Worm (Caenorhabditis elegans) whole organism, late embryonic: ENCODE results near the gene sec-31.
"Not testable (repeated sequence)": the region's sequence is repeated elsewhere in the genome, so short reads cannot be mapped to it uniquely, and the experiment has no call there.

Experiments
- C08G9.2 ChIP-seq: sonication (generic microtip); optimal IDR thresholded peaks from 2 replicates; lab custom pipeline; 2016; ENCODE audit warnings: mild to moderate bottlenecking, missing genetic modification characterization, moderate library complexity, missing compliant biosample characterization
- C38D4.7 ChIP-seq: fragments of 200-800 bp; sonication (Bioruptor generic); optimal IDR thresholded peaks from 2 replicates; lab custom pipeline; 2018; ENCODE audit warnings: mild to moderate bottlenecking, missing genetic modification characterization, moderate library complexity, missing compliant biosample characterization
- F13H6.1 ChIP-seq: sonication (generic microtip); optimal IDR thresholded peaks from 2 replicates; lab custom pipeline; 2016; ENCODE audit warnings: missing genetic modification characterization, missing compliant biosample characterization
- ahr-1 ChIP-seq: sonication (generic microtip); optimal IDR thresholded peaks from 2 replicates; lab custom pipeline; 2016; ENCODE audit warnings: missing genetic modification characterization, missing compliant biosample characterization
- ama-1 ChIP-seq: fragments of 150-350 bp; optimal IDR thresholded peaks from 2 replicates; lab custom pipeline; 2014
- ceh-14 ChIP-seq: sonication (generic microtip); optimal IDR thresholded peaks from 2 replicates; lab custom pipeline; 2016; ENCODE audit warnings: missing genotype, missing genetic modification characterization, missing compliant biosample characterization
- ceh-18 ChIP-seq: sonication (generic microtip); optimal IDR thresholded peaks from 2 replicates; lab custom pipeline; 2016; ENCODE audit warnings: missing genetic modification characterization, missing compliant biosample characterization
- ceh-19 ChIP-seq: fragments of 200-800 bp; sonication (Bioruptor generic); optimal IDR thresholded peaks from 2 replicates; lab custom pipeline; 2018; ENCODE audit warnings: mild to moderate bottlenecking, missing genetic modification characterization, missing compliant biosample characterization
- ceh-2 ChIP-seq: sonication (generic microtip); optimal IDR thresholded peaks from 2 replicates; lab custom pipeline; 2016; ENCODE audit warnings: missing genotype, missing genetic modification characterization, missing compliant biosample characterization
- ceh-22 ChIP-seq: sonication (generic microtip); optimal IDR thresholded peaks from 2 replicates; lab custom pipeline; 2017; ENCODE audit warnings: missing biosample characterization, missing genetic modification characterization
- ceh-24 ChIP-seq: sonication (generic microtip); optimal IDR thresholded peaks from 2 replicates; lab custom pipeline; 2016; ENCODE audit warnings: mild to moderate bottlenecking, missing genetic modification characterization, missing compliant biosample characterization
- ceh-31 ChIP-seq: sonication (generic microtip); optimal IDR thresholded peaks from 2 replicates; lab custom pipeline; 2016; ENCODE audit warnings: missing genetic modification characterization, missing compliant biosample characterization
- ceh-45 ChIP-seq: fragments of 200-800 bp; sonication (Bioruptor generic); IDR thresholded peaks from 2 replicates; pipeline ENCODE4 v1.3.6; 2022; ENCODE audit warnings: missing genetic modification reagents, missing genetic modification characterization, missing compliant biosample characterization
- dmd-4 ChIP-seq: sonication (generic microtip); optimal IDR thresholded peaks from 2 replicates; lab custom pipeline; 2016; ENCODE audit warnings: borderline replicate concordance, missing genetic modification characterization, missing compliant biosample characterization
- elt-4 ChIP-seq: sonication (generic microtip); optimal IDR thresholded peaks from 2 replicates; lab custom pipeline; 2016; ENCODE audit warnings: missing genetic modification characterization, missing compliant biosample characterization
- fkh-10 ChIP-seq: fragments of 150-350 bp; optimal IDR thresholded peaks from 2 replicates; lab custom pipeline; 2014; ENCODE audit warnings: missing biosample characterization, missing genetic modification reagents, missing genetic modification characterization
- fkh-6 ChIP-seq: sonication (generic microtip); optimal IDR thresholded peaks from 2 replicates; lab custom pipeline; 2016; ENCODE audit warnings: missing genetic modification characterization, missing compliant biosample characterization
- hlh-13 ChIP-seq: fragments of 200-800 bp; sonication (Bioruptor generic); optimal IDR thresholded peaks from 2 replicates; lab custom pipeline; 2018; ENCODE audit warnings: mild to moderate bottlenecking, missing genetic modification characterization, missing compliant biosample characterization
- hlh-15 ChIP-seq: sonication (generic microtip); optimal IDR thresholded peaks from 2 replicates; lab custom pipeline; 2016; ENCODE audit warnings: missing genetic modification characterization, missing compliant biosample characterization
- hlh-6 ChIP-seq: sonication (generic microtip); optimal IDR thresholded peaks from 2 replicates; lab custom pipeline; 2016; ENCODE audit warnings: missing genotype, missing genetic modification characterization, missing compliant biosample characterization
- hlh-8 ChIP-seq: sonication (generic microtip); optimal IDR thresholded peaks from 2 replicates; lab custom pipeline; 2016; ENCODE audit warnings: missing genotype, missing genetic modification characterization, missing compliant biosample characterization
- mec-3 ChIP-seq: sonication (generic microtip); optimal IDR thresholded peaks from 2 replicates; lab custom pipeline; 2016; ENCODE audit warnings: borderline replicate concordance, missing genetic modification characterization, missing compliant biosample characterization
- nfya-1 ChIP-seq: sonication (generic microtip); optimal IDR thresholded peaks from 2 replicates; lab custom pipeline; 2017; ENCODE audit warnings: missing genetic modification characterization, mild to moderate bottlenecking, missing compliant biosample characterization, antibody characterized with exemption, moderate library complexity
- npax-4 ChIP-seq: sonication (generic microtip); optimal IDR thresholded peaks from 2 replicates; lab custom pipeline; 2016; ENCODE audit warnings: missing genetic modification characterization, missing compliant biosample characterization
- pag-3 ChIP-seq: sonication (generic microtip); optimal IDR thresholded peaks from 2 replicates; lab custom pipeline; 2016; ENCODE audit warnings: missing compliant biosample characterization, missing genetic modification characterization, borderline replicate concordance
- pat-9 ChIP-seq: fragments of 200-800 bp; sonication (Bioruptor generic); optimal IDR thresholded peaks from 2 replicates; lab custom pipeline; 2018; ENCODE audit warnings: mild to moderate bottlenecking, missing genetic modification characterization, moderate library complexity, missing compliant biosample characterization
- ref-2 ChIP-seq: sonication (generic microtip); optimal IDR thresholded peaks from 2 replicates; lab custom pipeline; 2016; ENCODE audit warnings: missing genetic modification characterization, missing compliant biosample characterization
- sdc-2 ChIP-seq: sonication (generic microtip); optimal IDR thresholded peaks from 2 replicates; lab custom pipeline; 2016; ENCODE audit warnings: missing genotype, missing genetic modification characterization, missing compliant biosample characterization
- sox-2 ChIP-seq: fragments of 200-800 bp; sonication (Bioruptor generic); IDR thresholded peaks from 2 replicates; pipeline ENCODE4 v1.3.6; 2022; ENCODE audit warnings: missing genetic modification reagents, missing genetic modification characterization, missing compliant biosample characterization
- sox-4 ChIP-seq: sonication (generic microtip); optimal IDR thresholded peaks from 2 replicates; lab custom pipeline; 2017; ENCODE audit warnings: mild to moderate bottlenecking, missing genetic modification characterization, inconsistent platforms, missing compliant biosample characterization
- syd-9 ChIP-seq: sonication (generic microtip); optimal IDR thresholded peaks from 2 replicates; lab custom pipeline; 2016; ENCODE audit warnings: mild to moderate bottlenecking, missing genetic modification characterization, moderate library complexity, missing compliant biosample characterization
- tbx-7 ChIP-seq: sonication (generic microtip); optimal IDR thresholded peaks from 2 replicates; lab custom pipeline; 2016; ENCODE audit warnings: missing genotype, missing genetic modification characterization, missing compliant biosample characterization
- zip-5 ChIP-seq: sonication (generic microtip); optimal IDR thresholded peaks from 2 replicates; lab custom pipeline; 2016; ENCODE audit warnings: missing genetic modification characterization, missing compliant biosample characterization

sec-31 gene

DNA sequence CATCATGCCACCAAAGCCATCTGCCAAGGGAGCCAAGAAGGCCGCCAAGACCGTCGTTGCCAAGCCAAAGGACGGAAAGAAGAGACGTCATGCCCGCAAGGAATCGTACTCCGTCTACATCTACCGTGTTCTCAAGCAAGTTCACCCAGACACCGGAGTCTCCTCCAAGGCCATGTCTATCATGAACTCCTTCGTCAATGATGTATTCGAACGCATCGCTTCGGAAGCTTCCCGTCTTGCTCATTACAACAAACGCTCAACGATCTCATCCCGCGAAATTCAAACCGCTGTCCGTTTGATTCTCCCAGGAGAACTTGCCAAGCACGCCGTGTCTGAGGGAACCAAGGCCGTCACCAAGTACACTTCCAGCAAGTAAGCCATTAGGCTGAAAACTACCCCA, 46.9 kb downstream of the sec-31 start, which contains the start of gene his-48:
Gene his-48, plus strand, starts transcription at position 5 of the 400 bp plus-strand sequence.
- not testable (repeated sequence) for TF ChIP-seq C08G9.2; sdc-2 (tag; lab: Kevin White, UChicago); npax-4

DNA sequence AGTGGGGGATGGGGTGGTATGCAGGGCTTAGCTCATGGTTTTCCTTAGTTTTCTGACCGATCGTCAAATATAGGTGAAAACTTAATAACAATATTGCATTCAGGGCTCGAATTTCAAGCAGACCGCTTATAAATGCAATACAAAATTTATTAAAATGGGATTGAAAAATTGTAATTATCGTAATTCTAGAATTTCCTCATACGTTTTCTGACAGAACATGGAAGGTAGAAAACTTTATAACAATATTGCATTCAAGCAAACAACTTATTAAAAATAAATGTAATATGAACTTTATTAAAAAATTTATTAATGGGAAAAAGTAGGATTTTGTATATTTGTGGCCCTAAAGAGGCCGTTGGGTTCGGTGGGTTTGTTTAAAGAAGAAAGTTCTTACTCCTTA, 47.9 kb downstream of the sec-31 start:
- TF ChIP-seq ahr-1 (tag; lab: Kevin White, UChicago): no peak
- no peak for TF ChIP-seq hlh-13 (GFP tag; lab: Kevin White, UChicago)
- TF ChIP-seq dmd-4: no peak
- no peak for TF ChIP-seq ref-2 (tag; lab: Kevin White, UChicago)
- no peak for TF ChIP-seq F13H6.1 (tag; lab: Kevin White, UChicago)
- no peak for TF ChIP-seq zip-5 (tag; lab: Kevin White, UChicago)
- TF ChIP-seq ceh-19: no peak
- no peak for TF ChIP-seq nfya-1 (tag; lab: Kevin White, UChicago)
- TF ChIP-seq ceh-24 (tag; lab: Kevin White, UChicago): no peak
- no peak for TF ChIP-seq ceh-18
- no peak for TF ChIP-seq fkh-10 (GFP tag; lab: Kevin White, UChicago)
- TF ChIP-seq sox-4: no peak

DNA sequence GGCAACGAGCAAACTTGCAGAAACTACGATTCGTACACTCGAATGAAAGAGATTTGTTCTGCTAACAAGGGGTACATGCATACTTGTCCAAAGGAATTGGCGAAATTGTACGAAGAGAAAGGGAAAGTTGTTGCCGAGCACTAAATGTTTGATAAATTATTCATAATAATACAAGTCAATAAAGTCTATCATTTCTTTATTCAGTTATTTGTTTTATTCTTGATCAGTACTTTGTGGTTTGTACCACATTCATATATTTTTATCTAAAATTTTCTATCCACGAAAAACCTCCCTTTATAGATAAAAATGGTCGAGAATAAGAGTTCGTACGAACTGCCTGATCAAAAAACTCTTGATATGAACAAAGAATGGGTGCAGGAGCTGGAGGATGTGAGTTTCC, 51.1 kb downstream of the sec-31 start, which contains the start of gene edg-1:
Gene edg-1, plus strand, starts transcription at position 301 of the 400 bp plus-strand sequence.
- no peak for TF ChIP-seq mec-3
- no peak for TF ChIP-seq ceh-19
- no peak for TF ChIP-seq hlh-6
- no peak for TF ChIP-seq sox-2
- TF ChIP-seq ama-1 (lab: Kevin White, UChicago): no peak
- TF ChIP-seq C38D4.7: no peak
- TF ChIP-seq hlh-13 (GFP tag; lab: Kevin White, UChicago): no peak
- TF ChIP-seq nfya-1 (tag; lab: Kevin White, UChicago): no peak
- no peak for TF ChIP-seq tbx-7 (tag; lab: Kevin White, UChicago)

DNA sequence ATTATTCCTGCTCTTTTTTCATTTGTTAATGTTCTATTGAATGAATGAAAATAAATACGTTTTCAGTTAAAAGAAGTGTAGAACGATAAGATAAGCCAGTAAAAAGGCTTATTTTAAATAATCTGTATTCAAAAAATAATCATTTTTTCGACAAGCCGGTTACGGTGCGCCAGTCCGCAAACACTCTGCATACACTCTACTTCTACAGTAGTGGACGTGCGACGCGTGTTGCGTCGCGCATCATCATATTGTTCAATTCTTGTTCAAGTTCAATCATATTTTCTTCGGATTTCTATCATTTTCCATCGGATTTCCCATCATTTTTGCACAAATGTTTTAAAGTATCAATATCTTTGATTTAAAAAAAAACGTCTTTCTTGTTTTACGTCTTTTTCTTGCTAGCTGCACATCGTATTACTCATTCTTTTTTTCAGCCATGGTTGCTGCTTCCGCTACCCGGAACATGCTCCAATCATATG, 51.7 kb downstream of the sec-31 start, which contains the start of gene B0035.18:
Gene B0035.18, plus strand, starts transcription at position 429 of the 479 bp plus-strand sequence.
- TF ChIP-seq pat-9 (tag; lab: Kevin White, UChicago) (no peak), ahr-1 (tag; lab: Kevin White, UChicago) (no peak), zip-5 (tag; lab: Kevin White, UChicago) (no peak), elt-4 (tag; lab: Kevin White, UChicago) (no peak), ceh-2 (tag; lab: Kevin White, UChicago) (no peak), hlh-15 (tag; lab: Kevin White, UChicago) (no peak), pag-3 (tag; lab: Kevin White, UChicago) (no peak), fkh-6 (no peak), ref-2 (tag; lab: Kevin White, UChicago) (no peak), ceh-14 (tag; lab: Kevin White, UChicago) (no peak), hlh-13 (GFP tag; lab: Kevin White, UChicago) (no peak), ceh-45 (GFP tag; lab: Robert Waterston, UW) (no peak), ceh-22 (tag; lab: Kevin White, UChicago) (no peak), ceh-31 (no peak)
- TF ChIP-seq, all 69 proteins: peak for 0

DNA sequence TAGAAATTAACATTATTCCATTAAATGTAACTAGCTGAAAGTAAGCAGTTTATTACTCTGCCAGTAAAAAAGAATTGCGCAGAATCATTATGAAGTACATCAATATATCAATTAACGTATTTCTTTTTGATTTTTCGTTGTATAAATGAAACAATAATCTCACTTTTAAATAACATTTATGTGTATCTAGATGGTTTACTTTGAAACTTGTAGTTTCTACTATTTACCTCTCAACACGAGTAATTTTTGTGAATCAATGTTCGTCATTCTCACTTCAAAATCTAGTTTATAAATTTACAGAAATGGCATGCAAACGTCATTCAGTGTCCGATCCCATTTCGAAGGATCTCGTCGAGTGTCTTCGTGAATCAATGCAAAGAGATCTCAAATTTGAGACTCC, 54.5 kb downstream of the sec-31 start, which contains the start of gene gspd-1:
Gene gspd-1, plus strand, starts transcription at position 301 of the 400 bp plus-strand sequence.
- TF ChIP-seq ceh-2 (tag; lab: Kevin White, UChicago) (no peak), ceh-18 (no peak), syd-9 (tag; lab: Kevin White, UChicago) (no peak), ama-1 (lab: Kevin White, UChicago) (no peak), hlh-8 (tag; lab: Kevin White, UChicago) (no peak), F13H6.1 (tag; lab: Kevin White, UChicago) (no peak)
